Fruit fly (Drosophila melanogaster) whole organism, prepupa: ENCODE measurements around the gene corto.

Experiments used
- Blimp-1 ChIP-seq: fragments of 200-800 bp; sonication (Bioruptor generic); optimal IDR thresholded peaks from 3 replicates; lab custom pipeline; 2017; ENCODE audit warnings: missing biosample characterization, missing genetic modification characterization, mild to moderate bottlenecking, moderate library complexity, missing genetic modification reagents
- CG11294 ChIP-seq: fragments of 200-800 bp; sonication (Bioruptor generic); IDR thresholded peaks from 2 replicates; pipeline ENCODE4 v1.3.6; 2022; ENCODE audit warnings: missing biosample characterization, missing genetic modification characterization
- CG11902 ChIP-seq: fragments of 200-800 bp; sonication (Bioruptor generic); optimal IDR thresholded peaks from 3 replicates; lab custom pipeline; 2016; ENCODE audit warnings: missing biosample characterization, missing genetic modification characterization
- CG15336 ChIP-seq: fragments of 200-800 bp; sonication (Bioruptor generic); IDR thresholded peaks from 2 replicates; pipeline ENCODE4 v1.3.6; 2022; ENCODE audit warnings: missing biosample characterization, missing genetic modification characterization
- CG1621 ChIP-seq: fragments of 200-800 bp; sonication (Bioruptor generic); optimal IDR thresholded peaks from 3 replicates; lab custom pipeline; 2018; ENCODE audit warnings: missing biosample characterization, mild to moderate bottlenecking, missing genetic modification characterization
- CG16779 ChIP-seq: fragments of 200-800 bp; sonication (Bioruptor generic); optimal IDR thresholded peaks from 3 replicates; lab custom pipeline; 2017; ENCODE audit warnings: missing biosample characterization, mild to moderate bottlenecking, missing genetic modification characterization
- CG31627 ChIP-seq: fragments of 200-800 bp; sonication (Bioruptor generic); optimal IDR thresholded peaks from 3 replicates; lab custom pipeline; 2016; ENCODE audit warnings: missing biosample characterization, missing genetic modification characterization
- CG32006 ChIP-seq: fragments of 200-800 bp; sonication (Bioruptor generic); optimal IDR thresholded peaks from 3 replicates; lab custom pipeline; 2017; ENCODE audit warnings: missing biosample characterization, mild to moderate bottlenecking, missing genetic modification characterization
- CG34406 ChIP-seq: fragments of 200-800 bp; sonication (Bioruptor generic); optimal IDR thresholded peaks from 3 replicates; lab custom pipeline; 2016; ENCODE audit warnings: missing biosample characterization, missing genetic modification characterization
- CG3919 ChIP-seq: fragments of 200-800 bp; sonication (Bioruptor generic); optimal IDR thresholded peaks from 3 replicates; lab custom pipeline; 2016; ENCODE audit warnings: missing biosample characterization, missing genetic modification characterization
- CG4318 ChIP-seq: fragments of 200-800 bp; sonication (Bioruptor generic); optimal IDR thresholded peaks from 3 replicates; lab custom pipeline; 2017; ENCODE audit warnings: missing biosample characterization, mild to moderate bottlenecking, missing genetic modification characterization
- CG6163 ChIP-seq: fragments of 200-800 bp; sonication (Bioruptor generic); IDR thresholded peaks from 3 replicates; pipeline ENCODE4 v1.3.6; 2022; ENCODE audit warnings: missing biosample characterization, missing genetic modification characterization
- CG6276 ChIP-seq: fragments of 200-800 bp; sonication (Bioruptor generic); optimal IDR thresholded peaks from 2 replicates; lab custom pipeline; 2017; ENCODE audit warnings: missing biosample characterization, mild to moderate bottlenecking, missing genetic modification characterization
- CG6792 ChIP-seq: fragments of 200-800 bp; sonication (Bioruptor generic); optimal IDR thresholded peaks from 3 replicates; lab custom pipeline; 2016; ENCODE audit warnings: missing biosample characterization, missing genetic modification characterization
- CG6808 ChIP-seq: fragments of 200-800 bp; sonication (Bioruptor generic); optimal IDR thresholded peaks from 3 replicates; lab custom pipeline; 2017; ENCODE audit warnings: missing biosample characterization, missing genetic modification characterization, mild to moderate bottlenecking, moderate library complexity, missing genetic modification reagents
- CG6854 ChIP-seq: fragments of 200-800 bp; sonication (Bioruptor generic); optimal IDR thresholded peaks from 2 replicates; lab custom pipeline; 2017; ENCODE audit warnings: missing biosample characterization, mild to moderate bottlenecking, missing genetic modification characterization
- CG7368 ChIP-seq: fragments of 200-800 bp; sonication (Bioruptor generic); optimal IDR thresholded peaks from 3 replicates; lab custom pipeline; 2016; ENCODE audit warnings: missing biosample characterization, missing genetic modification characterization
- CG8119 ChIP-seq: fragments of 200-800 bp; sonication (Bioruptor generic); IDR thresholded peaks from 3 replicates; pipeline ENCODE4 v1.3.6; 2022; ENCODE audit warnings: missing biosample characterization, missing genetic modification characterization
- CG9139 ChIP-seq: fragments of 200-800 bp; sonication (Bioruptor generic); optimal IDR thresholded peaks from 3 replicates; lab custom pipeline; 2017; ENCODE audit warnings: missing biosample characterization, mild to moderate bottlenecking, missing genetic modification characterization
- Eip78C ChIP-seq: fragments of 200-800 bp; sonication (Bioruptor generic); peaks from one replicate; lab custom pipeline; 2016; ENCODE audit warnings: missing biosample characterization, missing genetic modification characterization
- Eip93F ChIP-seq: fragments of 200-800 bp; sonication (Bioruptor generic); optimal IDR thresholded peaks from 2 replicates; lab custom pipeline; 2016; ENCODE audit warnings: missing biosample characterization, mild to moderate bottlenecking, missing genetic modification characterization
- Ets21C ChIP-seq: fragments of 200-800 bp; sonication (Bioruptor generic); optimal IDR thresholded peaks from 3 replicates; lab custom pipeline; 2016; ENCODE audit warnings: missing biosample characterization, missing genetic modification characterization
- Ets96B ChIP-seq: fragments of 200-800 bp; optimal IDR thresholded peaks from 2 replicates; lab custom pipeline; 2019; ENCODE audit warnings: missing biosample characterization, mild to moderate bottlenecking, missing genetic modification characterization, moderate library complexity
- Hr38 ChIP-seq: sonication (Bioruptor generic); optimal IDR thresholded peaks from 2 replicates; lab custom pipeline; 2016; ENCODE audit warnings: missing biosample characterization, missing genetic modification characterization
- Hr39 ChIP-seq: fragments of 200-800 bp; sonication (Bioruptor generic); optimal IDR thresholded peaks from 2 replicates; lab custom pipeline; 2016; ENCODE audit warnings: missing biosample characterization, missing genetic modification characterization
- Lpt ChIP-seq: fragments of 200-800 bp; sonication (Bioruptor generic); optimal IDR thresholded peaks from 3 replicates; lab custom pipeline; 2016; ENCODE audit warnings: missing biosample characterization, missing genetic modification characterization
- Met ChIP-seq: fragments of 200-800 bp; sonication (Bioruptor generic); optimal IDR thresholded peaks from 3 replicates; lab custom pipeline; 2016; ENCODE audit warnings: missing biosample characterization, missing genetic modification characterization
- Smox ChIP-seq: fragments of 200-800 bp; sonication (Bioruptor generic); optimal IDR thresholded peaks from 3 replicates; lab custom pipeline; 2016; ENCODE audit warnings: missing biosample characterization, missing genetic modification characterization
- Sox102F ChIP-seq: fragments of 200-800 bp; sonication (Bioruptor generic); optimal IDR thresholded peaks from 2 replicates; lab custom pipeline; 2016; ENCODE audit warnings: missing biosample characterization, mild to moderate bottlenecking, missing genetic modification characterization
- Sox14 ChIP-seq: fragments of 200-800 bp; sonication (Bioruptor generic); optimal IDR thresholded peaks from 3 replicates; lab custom pipeline; 2016; ENCODE audit warnings: missing biosample characterization, missing genetic modification characterization
- Sox15 ChIP-seq: fragments of 200-800 bp; sonication (Bioruptor generic); optimal IDR thresholded peaks from 3 replicates; lab custom pipeline; 2016; ENCODE audit warnings: missing biosample characterization, missing genetic modification characterization
- acj6 ChIP-seq: fragments of 200-800 bp; sonication (Bioruptor generic); optimal IDR thresholded peaks from 3 replicates; lab custom pipeline; 2016; ENCODE audit warnings: missing biosample characterization, missing genetic modification characterization
- dac ChIP-seq: fragments of 200-800 bp; sonication (Bioruptor generic); optimal IDR thresholded peaks from 2 replicates; lab custom pipeline; 2017; ENCODE audit warnings: missing biosample characterization, mild to moderate bottlenecking, missing genetic modification characterization
- esn ChIP-seq: fragments of 200-800 bp; sonication (Bioruptor generic); optimal IDR thresholded peaks from 2 replicates; lab custom pipeline; 2016; ENCODE audit warnings: missing biosample characterization, mild to moderate bottlenecking, missing genetic modification characterization, moderate library complexity
- fd59A ChIP-seq: fragments of 200-800 bp; sonication (Bioruptor generic); optimal IDR thresholded peaks from 2 replicates; lab custom pipeline; 2017; ENCODE audit warnings: missing biosample characterization, mild to moderate bottlenecking, missing genetic modification characterization, missing genetic modification reagents
- fd85E ChIP-seq: fragments of 200-800 bp; sonication (Bioruptor generic); optimal IDR thresholded peaks from 3 replicates; lab custom pipeline; 2016; ENCODE audit warnings: missing biosample characterization, missing genetic modification characterization
- fkh ChIP-seq: fragments of 200-800 bp; sonication (Bioruptor generic); optimal IDR thresholded peaks from 3 replicates; lab custom pipeline; 2017; ENCODE audit warnings: missing biosample characterization, mild to moderate bottlenecking, missing genetic modification characterization, moderate library complexity
- lz ChIP-seq: fragments of 200-800 bp; sonication (Bioruptor generic); optimal IDR thresholded peaks from 3 replicates; lab custom pipeline; 2016; ENCODE audit warnings: missing biosample characterization, missing genetic modification characterization
- net ChIP-seq: fragments of 200-800 bp; sonication (Bioruptor generic); optimal IDR thresholded peaks from 3 replicates; lab custom pipeline; 2016; ENCODE audit warnings: missing biosample characterization, missing genetic modification characterization
- pdm3 ChIP-seq: fragments of 200-800 bp; sonication (Bioruptor generic); optimal IDR thresholded peaks from 3 replicates; lab custom pipeline; 2016; ENCODE audit warnings: missing biosample characterization, missing genetic modification characterization
- salr ChIP-seq, 2 experiments: fragments of 200-800 bp; sonication (Bioruptor generic); optimal IDR thresholded peaks; 3 replicates each; lab custom pipeline; 2016 to 2018; ENCODE audit warnings: missing biosample characterization in 2 of 2, missing genetic modification characterization in 2 of 2, mild to moderate bottlenecking in 1 of 2
- spab ChIP-seq: fragments of 200-800 bp; sonication (Bioruptor generic); optimal IDR thresholded peaks from 2 replicates; lab custom pipeline; 2017; ENCODE audit warnings: missing biosample characterization, mild to moderate bottlenecking, missing genetic modification characterization, missing genetic modification reagents
- ss ChIP-seq, 2 experiments: fragments of 200-800 bp; sonication (Bioruptor generic); optimal IDR thresholded peaks; 2 replicates in 1 of 2; 3 replicates in 1 of 2; lab custom pipeline; 2017 to 2018; ENCODE audit warnings: mild to moderate bottlenecking in 2 of 2, missing biosample characterization in 2 of 2, missing genetic modification characterization in 2 of 2, moderate library complexity in 1 of 2
- svp ChIP-seq: fragments of 200-800 bp; sonication (Bioruptor generic); peaks from one replicate; lab custom pipeline; 2016; ENCODE audit warnings: missing biosample characterization, missing genetic modification characterization
- topi ChIP-seq: fragments of 200-800 bp; sonication (Bioruptor generic); optimal IDR thresholded peaks from 3 replicates; lab custom pipeline; 2016; ENCODE audit warnings: missing biosample characterization, missing genetic modification characterization

Gene corto

dm6 chr3R:5055424-5055981 is 31.4 kb downstream of the corto start (continued):
- TF ChIP-seq CG9139 (GFP tag; lab: Kevin White, UChicago) (no peak), Ets21C (GFP tag; lab: Kevin White, UChicago) (no peak), CG4318 (GFP tag; lab: Kevin White, UChicago) (no peak), CG3919 (no peak), CG6808 (GFP tag; lab: Kevin White, UChicago) (no peak), CG15336 (GFP tag; lab: Robert Waterston, UW) (no peak), pdm3 (no peak), CG7368 (no peak), CG11294 (no peak), Sox15 (GFP tag; lab: Kevin White, UChicago) (no peak), Eip78C (GFP tag; lab: Kevin White, UChicago) (peak; percentile 66), svp (GFP tag; lab: Kevin White, UChicago) (peak; percentile 41), CG11902 (no peak), CG6792 (no peak), Ets96B (tag; lab: Kevin White, UChicago) (no peak), fkh (GFP tag; lab: Kevin White, UChicago) (no peak), Smox (GFP tag; lab: Kevin White, UChicago) (no peak), acj6 (GFP tag; lab: Kevin White, UChicago) (no peak), fd85E (GFP tag; lab: Kevin White, UChicago) (no peak), dac (GFP tag; lab: Kevin White, UChicago) (no peak), CG6163 (GFP tag; lab: Robert Waterston, UW) (0 out of 3 replicates have a peak, but pooled peaks have one; percentile 39), ss (GFP tag; optimal IDR thresholded peaks at IDR 0.05; lab: Kevin White, UChicago) (no peak), Met (GFP tag; lab: Kevin White, UChicago) (no peak), Blimp-1 (GFP tag; lab: Kevin White, UChicago) (no peak), esn (GFP tag; lab: Kevin White, UChicago) (no peak), Sox102F (no peak), CG16779 (no peak)

DNA sequence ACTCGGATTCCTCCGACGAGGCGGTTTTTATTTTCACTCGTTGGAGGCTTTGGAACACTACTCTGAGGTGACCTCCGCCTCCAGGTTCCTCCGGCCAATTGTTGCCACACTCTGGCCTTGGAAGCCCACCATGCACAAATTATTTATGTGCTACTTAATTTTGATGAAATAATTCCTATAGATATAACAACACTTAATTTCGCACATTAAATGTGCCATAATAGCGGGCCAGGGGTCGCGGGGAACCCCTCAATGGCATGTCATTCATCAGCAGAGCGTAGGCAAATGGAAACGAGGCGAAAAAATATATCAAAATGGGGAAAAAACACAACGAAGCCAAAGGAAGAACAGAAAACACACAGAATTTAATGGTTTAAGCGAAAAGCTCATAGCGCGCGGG is 32.1 kb downstream of the corto start:
- no peak for TF ChIP-seq Ets96B (tag; lab: Kevin White, UChicago)
- TF ChIP-seq CG3919, result no peak
- no peak for TF ChIP-seq fkh (GFP tag; lab: Kevin White, UChicago)
- TF ChIP-seq CG6163 (GFP tag; lab: Robert Waterston, UW), result peak; percentile 24; the same call in 1 of the 3 replicates
- TF ChIP-seq Sox102F, result no peak
- TF ChIP-seq spab (GFP tag; lab: Kevin White, UChicago), result no peak
- TF ChIP-seq fd85E (GFP tag; lab: Kevin White, UChicago), result no peak
- no peak for TF ChIP-seq fd59A
- TF ChIP-seq net, result no peak
- no peak for TF ChIP-seq dac (GFP tag; lab: Kevin White, UChicago)
- TF ChIP-seq CG32006 (GFP tag; lab: Kevin White, UChicago), result no peak
- no peak for TF ChIP-seq salr (GFP tag; optimal IDR thresholded peaks at IDR 0.05; lab: Kevin White, UChicago)
- no peak for TF ChIP-seq CG1621 (tag; lab: Kevin White, UChicago)
- no peak for TF ChIP-seq CG31627 (GFP tag; lab: Kevin White, UChicago)
- TF ChIP-seq CG15336 (GFP tag; lab: Robert Waterston, UW), result no peak
- peak in 1 of 2 experiments; percentile 22 for TF ChIP-seq ss (GFP tag; optimal IDR thresholded peaks at IDR 0.05; lab: Kevin White, UChicago)
- TF ChIP-seq Blimp-1 (GFP tag; lab: Kevin White, UChicago), result no peak

DNA sequence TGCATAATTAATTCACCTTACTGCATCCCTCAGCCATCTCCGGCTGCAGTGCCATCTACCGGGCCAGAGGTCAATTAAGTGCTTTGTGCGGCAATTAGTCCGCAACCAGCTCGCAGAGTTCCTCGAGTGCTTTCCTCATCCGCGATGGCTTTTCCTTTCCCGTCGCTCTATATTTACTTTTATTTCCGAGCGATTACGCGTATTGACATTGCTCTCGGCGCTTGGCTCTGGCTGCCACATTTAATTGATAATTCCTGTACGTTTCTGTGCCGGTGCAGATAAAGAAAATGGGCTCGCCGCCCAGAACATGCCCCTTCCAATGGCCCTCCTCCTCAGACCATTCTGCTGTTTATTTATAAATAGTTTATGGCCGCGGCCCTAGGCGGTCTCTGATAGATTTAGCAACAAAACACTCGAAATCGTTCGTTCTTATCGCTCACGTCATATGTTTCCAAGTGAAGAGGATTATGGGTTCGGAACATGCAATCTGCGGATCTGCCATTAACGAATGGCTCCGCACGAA is 33.2 kb downstream of the corto start:
- TF ChIP-seq Eip93F (GFP tag; lab: Kevin White, UChicago) (no peak), CG6792 (peak; percentile 46), fd59A (peak; percentile 9), Sox102F (no peak), CG8119 (peak; percentile 39; the same call in 1 of the 3 replicates), lz (no peak), Lpt (peak; percentile 4), Met (GFP tag; lab: Kevin White, UChicago) (no peak), CG34406 (GFP tag; lab: Kevin White, UChicago) (peak; percentile 28), CG15336 (GFP tag; lab: Robert Waterston, UW) (no peak), Sox14 (GFP tag; lab: Kevin White, UChicago) (no peak), CG16779 (peak; percentile 29), Hr39 (GFP tag; lab: Kevin White, UChicago) (no peak), CG6854 (GFP tag; lab: Kevin White, UChicago) (no peak), topi (GFP tag; lab: Kevin White, UChicago) (no peak), Eip78C (GFP tag; lab: Kevin White, UChicago) (peak; percentile 86), Hr38 (peak; percentile 24), pdm3 (peak; percentile 40), CG4318 (GFP tag; lab: Kevin White, UChicago) (no peak), fd85E (GFP tag; lab: Kevin White, UChicago) (no peak), net (peak; percentile 17), CG11902 (no peak), CG6276 (no peak), Blimp-1 (GFP tag; lab: Kevin White, UChicago) (no peak), Smox (GFP tag; lab: Kevin White, UChicago) (no peak)
